Fruit fly (Drosophila melanogaster) whole organism, adult: Measurements from ENCODE around the gene toc.

Experiments
- Hr96 ChIP-seq: fragments of 200-800 bp; sonication (Bioruptor generic); optimal IDR thresholded peaks from 2 replicates; lab custom pipeline; 2016; ENCODE audit warnings: missing biosample characterization, missing genetic modification characterization
- cic ChIP-seq: fragments of 200-800 bp; sonication (Bioruptor generic); optimal IDR thresholded peaks from 2 replicates; lab custom pipeline; 2017; ENCODE audit warnings: missing biosample characterization, mild to moderate bottlenecking, missing genetic modification characterization, moderate library complexity
- ovo ChIP-seq: fragments of 200-800 bp; sonication (Bioruptor generic); optimal IDR thresholded peaks from 2 replicates; lab custom pipeline; 2016; ENCODE audit warnings: missing biosample characterization, missing genetic modification characterization

- no peak for TF ChIP-seq ovo (GFP tag; lab: Kevin White, UChicago)
- no peak for TF ChIP-seq Hr96 (GFP tag; lab: Kevin White, UChicago)
- no peak for TF ChIP-seq cic (GFP tag; lab: Kevin White, UChicago)
Measured at dm6 chr2L:3188875-3189274, 44.3 kb upstream of the toc start.
